Fruit fly (Drosophila melanogaster) whole organism, adult: Measurements from ENCODE around the gene alphaKap4.

Experiments used
- Crg-1 ChIP-seq: fragments of 200-800 bp; sonication (Bioruptor generic); optimal IDR thresholded peaks from 2 replicates; lab custom pipeline; 2016; ENCODE audit warnings: missing biosample characterization, missing genetic modification characterization
- Hr96 ChIP-seq: fragments of 200-800 bp; sonication (Bioruptor generic); optimal IDR thresholded peaks from 2 replicates; lab custom pipeline; 2016; ENCODE audit warnings: missing biosample characterization, missing genetic modification characterization
- Mnt ChIP-seq: fragments of 200-800 bp; sonication (Bioruptor generic); optimal IDR thresholded peaks from 2 replicates; lab custom pipeline; 2016; ENCODE audit warnings: missing biosample characterization, mild to moderate bottlenecking, missing genetic modification characterization
- bab1 ChIP-seq: fragments of 200-800 bp; sonication (Bioruptor generic); optimal IDR thresholded peaks from 3 replicates; lab custom pipeline; 2019; ENCODE audit warnings: missing biosample characterization, mild to moderate bottlenecking, missing genetic modification characterization, moderate library complexity
- cnc ChIP-seq, 2 experiments: fragments of >200 bp; optimal IDR thresholded peaks; 2 replicates each; lab custom pipeline; 2017
- kay ChIP-seq: fragments of 200-800 bp; sonication (Bioruptor generic); peaks from one replicate; lab custom pipeline; 2016; ENCODE audit warnings: missing biosample characterization, missing genetic modification characterization, borderline replicate concordance
- ovo ChIP-seq: fragments of 200-800 bp; sonication (Bioruptor generic); optimal IDR thresholded peaks from 2 replicates; lab custom pipeline; 2016; ENCODE audit warnings: missing biosample characterization, missing genetic modification characterization
- pad ChIP-seq: fragments of 200-800 bp; sonication (Bioruptor generic); optimal IDR thresholded peaks from 3 replicates; lab custom pipeline; 2017; ENCODE audit warnings: missing biosample characterization, missing genetic modification characterization, mild to moderate bottlenecking, moderate library complexity, missing genetic modification reagents

- TF ChIP-seq Hr96 (GFP tag; lab: Kevin White, UChicago) (no peak), Crg-1 (GFP tag; lab: Kevin White, UChicago) (no peak), kay (no peak), Mnt (GFP tag; lab: Kevin White, UChicago) (no peak), cnc (optimal IDR thresholded peaks at IDR 0.05; lab: Kevin White, UChicago) (no peak), bab1 (GFP tag; lab: Kevin White, UChicago) (no peak), pad (GFP tag; lab: Kevin White, UChicago) (no peak), ovo (no peak)
Observed at dm6 chr3L:5974575-5975421, 36.0 kb downstream of the alphaKap4 start.
